Fruit fly (Drosophila melanogaster) S2 (cell line): Measurements from ENCODE around the gene MSAmiP.
A peak's percentile ranks its signal among the peaks of the same experiment; 100 is the strongest.

Source experiments
- CG8478 ChIP-seq: fragments of >200 bp; optimal IDR thresholded peaks from 2 replicates; lab custom pipeline; 2018
- CTCF ChIP-seq, 2 experiments: fragments of >200 bp; optimal IDR thresholded peaks; 2 replicates each; lab custom pipeline; 2018

MSAmiP gene

DNA sequence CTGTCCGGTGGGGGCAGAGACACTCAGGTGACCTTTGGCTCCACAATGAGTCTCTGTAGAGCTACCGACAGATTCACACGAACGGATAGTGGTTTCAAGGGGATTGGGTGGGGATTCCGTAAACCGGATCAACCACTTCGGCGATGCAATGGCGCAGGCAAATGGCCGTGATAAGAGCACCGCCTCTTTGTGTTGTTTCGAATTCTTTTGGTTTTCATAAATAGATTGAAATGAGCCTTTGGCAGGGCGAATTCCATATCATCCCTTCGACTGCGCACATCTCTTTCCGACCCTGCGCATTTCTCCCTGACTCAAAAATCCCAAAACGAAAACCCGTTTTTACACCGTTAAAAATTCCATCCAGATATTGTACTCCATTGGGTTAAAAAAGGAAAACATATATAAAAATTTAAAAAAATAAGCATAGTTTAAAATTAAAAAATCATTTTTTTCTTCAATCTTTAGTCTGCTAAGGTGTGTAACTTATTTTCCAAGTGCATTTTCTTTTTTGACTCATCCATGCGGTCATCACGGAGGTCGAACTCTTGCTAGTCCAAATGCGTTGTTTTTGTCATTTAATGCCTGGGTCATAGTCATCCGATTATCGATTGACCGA is 58.4 kb downstream of the MSAmiP start:
- TF ChIP-seq CTCF (optimal IDR thresholded peaks at IDR 0.05; lab: Kevin White, UChicago) (no peak), CG8478 (no peak)

- TF ChIP-seq CG8478, result no peak
- no peak for TF ChIP-seq CTCF (optimal IDR thresholded peaks at IDR 0.05; lab: Kevin White, UChicago)
Observed at dm6 chr3R:16836021-16836420, 60.1 kb downstream of the MSAmiP start.

- TF ChIP-seq CTCF (optimal IDR thresholded peaks at IDR 0.05; lab: Kevin White, UChicago) (peak; percentile 94 to 95), CG8478 (no peak)
Observed at dm6 chr3R:16834294-16835003, 61.6 kb downstream of the MSAmiP start.

DNA sequence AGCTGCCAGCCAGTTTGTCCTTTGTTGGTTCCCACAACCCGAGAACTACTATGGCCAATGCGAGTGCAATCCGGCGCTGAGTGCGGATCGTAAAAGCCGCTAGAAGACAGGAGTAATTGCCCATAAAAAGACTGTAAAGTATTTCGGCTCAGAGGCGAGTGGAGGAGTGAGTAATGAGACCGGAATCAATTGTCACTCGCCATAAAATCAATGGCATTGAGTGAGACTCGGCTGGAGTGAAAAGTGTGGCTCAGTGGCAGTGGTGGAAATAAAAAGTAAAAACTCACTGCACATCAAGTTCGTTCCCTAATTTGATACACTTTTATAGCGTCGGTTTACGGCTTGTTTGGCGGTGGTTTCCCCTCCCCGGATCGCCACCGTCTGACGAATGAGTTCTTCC is 63.1 kb downstream of the MSAmiP start:
- TF ChIP-seq CG8478 (no peak), CTCF (optimal IDR thresholded peaks at IDR 0.05; lab: Kevin White, UChicago) (no peak)

DNA sequence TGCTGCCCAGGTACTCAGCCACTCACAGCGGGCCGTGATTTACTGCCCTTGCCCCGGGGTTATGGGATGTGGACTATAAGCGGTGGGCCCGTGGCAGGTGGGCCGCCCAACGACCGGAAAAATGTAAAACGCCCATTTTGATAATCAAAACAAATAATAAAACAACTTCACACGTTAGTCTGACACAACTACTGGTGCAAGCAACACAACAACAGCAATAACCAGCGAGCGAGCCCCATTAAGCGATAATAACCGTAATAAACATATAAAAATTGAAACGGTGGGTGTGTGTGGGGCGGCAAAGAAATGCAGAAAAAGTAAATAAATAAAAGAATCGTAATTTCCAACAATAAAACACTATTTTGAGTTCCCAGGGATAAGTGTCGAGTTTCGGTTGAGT is 64.2 kb downstream of the MSAmiP start:
- no peak for TF ChIP-seq CG8478
- TF ChIP-seq CTCF (optimal IDR thresholded peaks at IDR 0.05; lab: Kevin White, UChicago), result no peak

DNA sequence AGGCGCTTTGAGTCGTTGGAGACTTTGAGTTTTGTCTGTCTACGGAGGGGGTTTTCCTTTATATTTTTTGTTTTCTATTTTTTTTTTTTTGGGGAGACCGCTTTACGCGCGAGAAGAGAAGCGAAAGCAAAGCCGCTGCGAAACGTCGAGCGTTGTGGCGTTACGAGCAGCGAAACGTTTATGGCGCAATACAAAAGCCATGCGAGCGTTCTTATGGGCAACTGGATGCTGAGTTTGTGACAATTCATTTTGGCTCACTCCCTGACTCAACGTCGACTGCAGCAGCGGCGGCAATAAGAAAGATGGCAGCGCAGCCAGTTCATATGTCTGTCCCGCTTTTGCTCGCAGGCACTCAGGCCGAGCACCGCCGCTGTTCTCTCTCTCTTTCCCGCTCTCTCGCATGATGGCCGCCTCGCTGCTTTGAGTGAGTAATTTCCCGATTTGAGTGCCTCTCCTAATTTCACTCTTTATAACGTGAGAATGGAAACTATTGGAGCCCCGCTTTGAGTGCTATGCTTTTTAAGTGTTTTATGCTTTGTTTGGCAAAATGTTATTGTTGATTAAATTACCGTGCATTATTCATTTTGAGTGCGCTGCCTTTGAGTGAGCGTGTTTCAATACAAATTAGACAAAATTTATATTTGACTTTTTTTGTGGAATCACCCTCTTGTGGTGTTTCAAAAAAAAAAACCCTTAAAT is 66.1 kb downstream of the MSAmiP start, which contains the start of gene abd-A:
abd-A (minus strand) TSS at position 191 of the 699 bp plus-strand sequence.
- TF ChIP-seq CTCF (optimal IDR thresholded peaks at IDR 0.05; lab: Kevin White, UChicago) (peak; percentile 25 to 40), CG8478 (peak; percentile 29)

- TF ChIP-seq CG8478, result no peak
- no peak for TF ChIP-seq CTCF (optimal IDR thresholded peaks at IDR 0.05; lab: Kevin White, UChicago)
Observed at dm6 chr3R:16829158-16829557, 66.9 kb downstream of the MSAmiP start.

dm6 chr3R:16827604-16828003 is 68.5 kb downstream of the MSAmiP start:
- TF ChIP-seq CG8478 (no peak), CTCF (optimal IDR thresholded peaks at IDR 0.05; lab: Kevin White, UChicago) (no peak)

dm6 chr3R:16827124-16827523 is 69.0 kb downstream of the MSAmiP start:
- TF ChIP-seq CTCF (optimal IDR thresholded peaks at IDR 0.05; lab: Kevin White, UChicago) (no peak), CG8478 (no peak)

- no peak for TF ChIP-seq CTCF (optimal IDR thresholded peaks at IDR 0.05; lab: Kevin White, UChicago)
- TF ChIP-seq CG8478, result no peak
Observed at dm6 chr3R:16826246-16826816, 69.8 kb downstream of the MSAmiP start.

DNA sequence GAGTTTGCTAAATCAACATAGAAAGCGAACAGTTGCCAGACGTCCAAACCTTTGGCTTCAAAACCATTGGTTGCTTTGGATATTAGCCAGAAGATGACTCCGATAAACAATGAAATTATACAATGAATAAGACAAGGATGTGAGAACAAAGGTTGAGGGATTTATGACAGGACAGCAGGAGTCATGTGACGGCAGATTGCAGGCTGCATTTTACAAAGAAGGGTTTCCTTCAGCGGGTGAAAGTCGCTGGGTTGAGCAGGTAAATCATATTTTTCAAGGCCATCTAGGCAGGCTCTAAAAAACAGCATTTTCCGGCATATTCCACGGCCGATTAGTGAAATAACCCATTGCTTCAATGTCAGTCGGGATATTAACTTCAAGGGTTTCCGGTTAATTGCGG is 74.1 kb downstream of the MSAmiP start:
- TF ChIP-seq CG8478, result no peak
- no peak for TF ChIP-seq CTCF (optimal IDR thresholded peaks at IDR 0.05; lab: Kevin White, UChicago)

DNA sequence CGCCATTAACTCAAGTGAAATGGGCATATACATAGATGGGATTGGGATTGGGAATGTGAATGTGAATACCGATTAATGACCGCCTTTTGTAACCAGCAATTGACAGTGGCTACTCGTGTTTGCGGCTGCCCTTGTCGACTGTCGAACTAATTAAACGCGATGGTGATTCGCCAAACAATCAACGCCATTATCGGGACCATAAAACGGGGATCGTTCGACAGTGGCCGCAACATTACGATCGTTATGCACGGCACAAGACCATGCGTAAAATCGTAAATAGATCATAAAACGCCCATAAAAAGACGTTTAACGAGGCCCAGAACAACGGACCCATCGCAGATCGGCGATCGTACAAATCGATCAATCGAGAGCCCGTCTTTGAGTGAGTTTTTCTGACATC is 74.6 kb downstream of the MSAmiP start:
- TF ChIP-seq CG8478 (no peak), CTCF (optimal IDR thresholded peaks at IDR 0.05; lab: Kevin White, UChicago) (no peak)

- TF ChIP-seq CG8478, result no peak
Observed at dm6 chr3R:16819451-16820129, 76.5 kb downstream of the MSAmiP start.

dm6 chr3R:16817465-16817864 is 78.6 kb downstream of the MSAmiP start:
- no peak for TF ChIP-seq CTCF (optimal IDR thresholded peaks at IDR 0.05; lab: Kevin White, UChicago)
- TF ChIP-seq CG8478, result no peak

DNA sequence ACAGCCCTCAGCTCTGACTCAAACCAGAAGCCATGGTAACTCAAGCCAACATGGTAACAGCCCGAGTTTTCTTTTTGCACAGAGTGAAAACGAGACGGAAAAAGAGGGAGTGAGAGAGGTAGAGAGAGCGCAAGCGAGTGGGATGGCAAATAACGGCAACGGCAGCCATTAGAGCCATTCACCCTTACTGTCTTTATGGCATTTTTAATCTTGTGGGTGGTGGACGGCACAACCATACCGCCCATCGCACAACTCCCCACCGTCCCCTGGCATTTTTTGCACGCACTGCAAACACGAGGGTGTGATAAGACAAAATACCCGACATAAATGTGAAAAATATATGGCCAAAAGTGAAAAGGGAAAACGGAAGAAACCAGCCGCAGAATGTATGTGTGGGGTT is 80.4 kb downstream of the MSAmiP start:
- no peak for TF ChIP-seq CG8478
- no peak for TF ChIP-seq CTCF (optimal IDR thresholded peaks at IDR 0.05; lab: Kevin White, UChicago)
